Worm (Caenorhabditis elegans): ENCODE results near the gene Y22D7AR.6.

ce11 chrIII:1668519-1668918, 8.0 kb downstream of the Y22D7AR.6 start, which contains the start of gene glb-30:
- TF ChIP-seq elt-1 (tag; optimal IDR thresholded peaks at IDR 0.05) (no peak), R02D3.7 (tag; optimal IDR thresholded peaks at IDR 0.05) (no peak)
